Worm (Caenorhabditis elegans) whole organism, dauer: ENCODE measurements around the gene cest-2.3.

ENCODE experiments used
- unc-62 ChIP-seq: sonication (generic microtip); optimal IDR thresholded peaks from 2 replicates; lab custom pipeline; 2017; ENCODE audit warnings: missing biosample characterization, missing genetic modification reagents, missing genetic modification characterization

The cest-2.3 gene

ce11 chrV:14177657-14178129 is 5.1 kb downstream of the cest-2.3 start, which contains the start of gene ceh-74:
ceh-74 (plus strand) TSS chrV:14178079.
- TF ChIP-seq unc-62 (GFP tag; lab: Kevin White, UChicago), result no peak

- no peak for TF ChIP-seq unc-62 (GFP tag; lab: Kevin White, UChicago)
Observed at ce11 chrV:14176572-14176971, 6.2 kb downstream of the cest-2.3 start.

ce11 chrV:14175216-14175615 is 7.5 kb downstream of the cest-2.3 start, which contains the start of gene cest-2.2:
cest-2.2 (minus strand) TSS chrV:14175355.
- no peak for TF ChIP-seq unc-62 (GFP tag; lab: Kevin White, UChicago)

ce11 chrV:14171284-14171683 is 11.5 kb downstream of the cest-2.3 start, which contains the start of gene cest-2.1:
cest-2.1 (minus strand) TSS chrV:14171481.
- TF ChIP-seq unc-62 (GFP tag; lab: Kevin White, UChicago), result no peak

- TF ChIP-seq unc-62 (GFP tag; lab: Kevin White, UChicago), result no peak
Observed at ce11 chrV:14167629-14168028, 15.1 kb downstream of the cest-2.3 start, which contains the start of gene ocam-1. ocam-1 (minus strand) TSS chrV:14167729.

ce11 chrV:14166630-14167029 is 16.1 kb downstream of the cest-2.3 start, which contains the start of gene cest-1.1:
cest-1.1 (minus strand) TSS chrV:14166730.
- TF ChIP-seq unc-62 (GFP tag; lab: Kevin White, UChicago), result no peak

ce11 chrV:14165745-14166144 is 17.0 kb downstream of the cest-2.3 start:
- no peak for TF ChIP-seq unc-62 (GFP tag; lab: Kevin White, UChicago)

ce11 chrV:14162959-14163548 is 19.7 kb downstream of the cest-2.3 start, which contains the start of gene srd-26:
srd-26 (minus strand) TSS chrV:14163009.
- no peak for TF ChIP-seq unc-62 (GFP tag; lab: Kevin White, UChicago)

ce11 chrV:14160698-14161097 is 22.1 kb downstream of the cest-2.3 start, which contains the start of gene cest-1.2:
cest-1.2 (minus strand) TSS chrV:14160862.
- no peak for TF ChIP-seq unc-62 (GFP tag; lab: Kevin White, UChicago)

- TF ChIP-seq unc-62 (GFP tag; lab: Kevin White, UChicago), result no peak
Observed at ce11 chrV:14156468-14156867, 26.3 kb downstream of the cest-2.3 start, which contains the start of gene AH10.2. AH10.2 (plus strand) TSS chrV:14156768.

ce11 chrV:14153615-14154014 is 29.1 kb downstream of the cest-2.3 start:
- no peak for TF ChIP-seq unc-62 (GFP tag; lab: Kevin White, UChicago)

ce11 chrV:14150966-14151365 is 31.8 kb downstream of the cest-2.3 start:
- no peak for TF ChIP-seq unc-62 (GFP tag; lab: Kevin White, UChicago)

ce11 chrV:14149125-14149524 is 33.6 kb downstream of the cest-2.3 start:
- no peak for TF ChIP-seq unc-62 (GFP tag; lab: Kevin White, UChicago)

ce11 chrV:14147114-14147513 is 35.6 kb downstream of the cest-2.3 start:
- no peak for TF ChIP-seq unc-62 (GFP tag; lab: Kevin White, UChicago)

- no peak for TF ChIP-seq unc-62 (GFP tag; lab: Kevin White, UChicago)
Observed at ce11 chrV:14146199-14146598, 36.6 kb downstream of the cest-2.3 start, which contains the start of gene acs-10. acs-10 (plus strand) TSS chrV:14146499.

ce11 chrV:14145267-14145666 is 37.5 kb downstream of the cest-2.3 start, which contains the start of gene par-1:
par-1 (minus strand) TSS chrV:14145367.
- no peak for TF ChIP-seq unc-62 (GFP tag; lab: Kevin White, UChicago)

ce11 chrV:14143634-14144033 is 39.1 kb downstream of the cest-2.3 start:
- no peak for TF ChIP-seq unc-62 (GFP tag; lab: Kevin White, UChicago)
